Fruit fly (Drosophila melanogaster): ENCODE data around the gene CG34348.

DNA sequence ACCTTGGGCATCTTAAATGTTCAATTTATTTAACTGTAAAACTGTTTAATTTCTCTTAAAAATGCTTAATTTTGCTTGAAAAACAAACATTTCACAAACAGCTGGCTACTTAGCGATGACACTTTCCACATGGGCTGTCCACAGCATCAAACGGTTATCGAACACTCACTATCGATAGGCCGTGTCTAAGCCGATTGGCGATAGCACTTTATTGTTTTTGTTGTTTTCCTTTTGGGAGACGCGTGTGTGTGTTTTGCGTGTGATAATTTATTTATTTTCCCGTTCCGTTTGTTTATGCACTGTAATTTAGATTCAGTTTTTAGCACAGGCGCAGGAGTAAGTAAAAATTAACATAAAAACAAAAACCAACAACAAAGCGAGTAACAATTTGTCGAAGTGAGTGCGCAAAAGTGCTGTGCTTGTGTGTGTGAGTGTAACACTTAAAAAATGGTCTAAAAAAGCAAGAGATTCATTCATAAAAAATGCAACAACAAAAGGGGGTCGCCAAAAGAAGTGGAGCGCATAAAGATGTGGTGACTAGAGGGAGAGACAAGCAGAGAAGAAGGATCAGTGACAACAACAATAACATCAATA lies 14.4 kb upstream of the CG34348 start, which contains the start of gene Gapvd1:
- TF ChIP-seq CG33017 (tag; optimal IDR thresholded peaks at IDR 0.05): no peak
- no peak for TF ChIP-seq Crg-1 (GFP tag; optimal IDR thresholded peaks at IDR 0.05)
- no peak for TF ChIP-seq ovo (GFP tag; optimal IDR thresholded peaks at IDR 0.05)
- TF ChIP-seq kay (GFP tag; ENCODE audit: borderline replicate concordance): no peak
- TF ChIP-seq CG5204 (GFP tag; optimal IDR thresholded peaks at IDR 0.05): no peak
- TF ChIP-seq tj (GFP tag; optimal IDR thresholded peaks at IDR 0.05): no peak

Data from whole organism, adult.